Worm (Caenorhabditis elegans) whole organism, L4 larva: Measurements from ENCODE around the gene fubl-3.
A peak's percentile ranks its signal among the peaks of the same experiment; 100 is the strongest.

Source experiments
- D1046.2 ChIP-seq: fragments of 200-800 bp; sonication (Bioruptor generic); IDR thresholded peaks from 2 replicates; pipeline ENCODE4 v1.3.6; 2022; ENCODE audit warnings: missing genetic modification characterization, missing compliant biosample characterization
- F26F4.8 ChIP-seq: fragments of 200-800 bp; sonication (Bioruptor generic); conservative IDR thresholded peaks from 2 replicates; pipeline ENCODE4 v1.3.6; 2022; ENCODE audit warnings: missing genetic modification characterization, missing compliant biosample characterization
- R02D3.7 ChIP-seq: fragments of 150-350 bp; sonication (generic microtip); optimal IDR thresholded peaks from 3 replicates; lab custom pipeline; 2014; ENCODE audit warnings: missing biosample characterization, missing genetic modification characterization
- Y105C5A.15 ChIP-seq: fragments of 200-800 bp; sonication (Bioruptor generic); IDR thresholded peaks from 2 replicates; pipeline ENCODE4 v1.3.6; 2022; ENCODE audit warnings: missing genetic modification characterization, missing compliant biosample characterization
- Y48G9A.11 ChIP-seq: fragments of 200-800 bp; sonication (Bioruptor generic); IDR thresholded peaks from 2 replicates; pipeline ENCODE4 v1.3.6; 2022; ENCODE audit warnings: missing genetic modification reagents, missing genetic modification characterization, missing compliant biosample characterization
- Y5F2A.4 ChIP-seq: fragments of 200-800 bp; sonication (Bioruptor generic); optimal IDR thresholded peaks from 2 replicates; lab custom pipeline; 2018; ENCODE audit warnings: mild to moderate bottlenecking, missing genetic modification characterization, missing compliant biosample characterization
- Y75B8A.6 ChIP-seq: fragments of 200-800 bp; sonication (Bioruptor generic); IDR thresholded peaks from 2 replicates; pipeline ENCODE4 v1.3.6; 2022; ENCODE audit warnings: missing genetic modification reagents, missing genetic modification characterization, missing compliant biosample characterization
- ZK337.2 ChIP-seq: fragments of 200-800 bp; sonication (Bioruptor generic); IDR thresholded peaks from 2 replicates; pipeline ENCODE4 v1.3.6; 2022; ENCODE audit warnings: missing genetic modification reagents, missing genetic modification characterization, missing compliant biosample characterization
- ama-1 ChIP-seq: fragments of 150-350 bp; optimal IDR thresholded peaks from 2 replicates; lab custom pipeline; 2014; ENCODE audit warnings: inconsistent platforms, mixed read lengths
- attf-4 ChIP-seq: sonication (generic microtip); optimal IDR thresholded peaks from 3 replicates; lab custom pipeline; 2017; ENCODE audit warnings: missing biosample characterization, missing genetic modification characterization
- ceh-20 ChIP-seq: fragments of 200-800 bp; sonication (Bioruptor generic); IDR thresholded peaks from 2 replicates; pipeline ENCODE4 v1.3.6; 2022; ENCODE audit warnings: missing genetic modification reagents, missing genetic modification characterization, missing compliant biosample characterization
- ceh-28 ChIP-seq: fragments of 150-350 bp; optimal IDR thresholded peaks from 2 replicates; lab custom pipeline; 2014; ENCODE audit warnings: missing biosample characterization, missing genetic modification reagents, missing genetic modification characterization
- ceh-32 ChIP-seq: sonication (generic microtip); optimal IDR thresholded peaks from 2 replicates; lab custom pipeline; 2016; ENCODE audit warnings: mild to moderate bottlenecking, missing genetic modification characterization, missing compliant biosample characterization; ENCODE audit not compliant: poor library complexity
- ceh-62 ChIP-seq: sonication (generic microtip); optimal IDR thresholded peaks from 2 replicates; lab custom pipeline; 2017; ENCODE audit warnings: missing biosample characterization, missing genetic modification characterization
- daf-16 ChIP-seq, 3 experiments: sonication (generic microtip); optimal IDR thresholded peaks; 2 replicates each; lab custom pipeline; 2016 to 2017; ENCODE audit warnings: missing genetic modification characterization in 3 of 3, missing genetic modification reagents in 3 of 3, mild to moderate bottlenecking in 2 of 3, missing compliant biosample characterization in 2 of 3, missing biosample characterization in 1 of 3, moderate library complexity in 1 of 3
- daf-8 ChIP-seq: fragments of 200-800 bp; sonication (Bioruptor generic); IDR thresholded peaks from 2 replicates; pipeline ENCODE4 v1.3.6; 2022; ENCODE audit warnings: missing genetic modification characterization, missing compliant biosample characterization
- dmd-6 ChIP-seq: fragments of 200-800 bp; sonication (Bioruptor generic); IDR thresholded peaks from 2 replicates; pipeline ENCODE4 v1.3.6; 2022; ENCODE audit warnings: missing genetic modification reagents, missing genetic modification characterization, missing compliant biosample characterization
- dpl-1 ChIP-seq: fragments of 150-350 bp; optimal IDR thresholded peaks from 2 replicates; lab custom pipeline; 2014; ENCODE audit warnings: missing biosample characterization, missing genetic modification reagents, missing genetic modification characterization
- dve-1 ChIP-seq: sonication (generic microtip); optimal IDR thresholded peaks from 2 replicates; lab custom pipeline; 2017; ENCODE audit warnings: antibody characterized with exemption, mild to moderate bottlenecking, missing genetic modification characterization, missing compliant biosample characterization; ENCODE audit not compliant: insufficient read depth
- egl-43 ChIP-seq: fragments of 200-800 bp; sonication (Bioruptor generic); IDR thresholded peaks from 2 replicates; pipeline ENCODE4 v1.3.6; 2022; ENCODE audit warnings: missing genetic modification reagents, missing genetic modification characterization, missing compliant biosample characterization
- fkh-10 ChIP-seq: fragments of 150-350 bp; optimal IDR thresholded peaks from 2 replicates; lab custom pipeline; 2014; ENCODE audit warnings: missing biosample characterization, missing genetic modification reagents, missing genetic modification characterization
- hlh-11 ChIP-seq: fragments of 200-800 bp; sonication (Bioruptor generic); optimal IDR thresholded peaks from 2 replicates; lab custom pipeline; 2018; ENCODE audit warnings: mild to moderate bottlenecking, missing genetic modification characterization, missing compliant biosample characterization
- hlh-30 ChIP-seq: sonication (generic microtip); optimal IDR thresholded peaks from 2 replicates; lab custom pipeline; 2017; ENCODE audit warnings: antibody characterized with exemption, mild to moderate bottlenecking, missing genetic modification characterization, missing compliant biosample characterization; ENCODE audit not compliant: insufficient read depth
- lim-7 ChIP-seq: fragments of 200-800 bp; sonication (Bioruptor generic); IDR thresholded peaks from 2 replicates; pipeline ENCODE4 v1.3.6; 2022; ENCODE audit warnings: missing genetic modification characterization, missing compliant biosample characterization
- lin-13 ChIP-seq: fragments of 150-350 bp; optimal IDR thresholded peaks from 2 replicates; lab custom pipeline; 2014; ENCODE audit warnings: missing biosample characterization, missing genetic modification reagents, missing genetic modification characterization
- lin-38 ChIP-seq: fragments of 200-800 bp; sonication (Bioruptor generic); IDR thresholded peaks from 2 replicates; pipeline ENCODE4 v1.3.6; 2022; ENCODE audit warnings: missing genetic modification reagents, missing genetic modification characterization, missing compliant biosample characterization
- lin-39 ChIP-seq: fragments of 150-350 bp; optimal IDR thresholded peaks from 2 replicates; lab custom pipeline; 2014; ENCODE audit warnings: missing biosample characterization, missing genetic modification reagents, missing genetic modification characterization
- lir-3 ChIP-seq: sonication (generic microtip); optimal IDR thresholded peaks from 2 replicates; lab custom pipeline; 2016; ENCODE audit warnings: mild to moderate bottlenecking, missing genetic modification characterization, missing compliant biosample characterization
- mdt-29 ChIP-seq: fragments of 200-800 bp; sonication (Bioruptor generic); IDR thresholded peaks from 2 replicates; pipeline ENCODE4 v1.3.6; 2022; ENCODE audit warnings: missing genetic modification reagents, missing genetic modification characterization, missing compliant biosample characterization
- mes-2 ChIP-seq: sonication (generic microtip); optimal IDR thresholded peaks from 2 replicates; lab custom pipeline; 2016; ENCODE audit warnings: missing genotype, mild to moderate bottlenecking, missing genetic modification characterization, missing compliant biosample characterization; ENCODE audit not compliant: poor library complexity, severe bottlenecking
- nhr-10 ChIP-seq: fragments of 150-350 bp; optimal IDR thresholded peaks from 2 replicates; lab custom pipeline; 2014; ENCODE audit warnings: missing biosample characterization, missing genetic modification characterization
- nhr-111 ChIP-seq: fragments of 200-800 bp; sonication (Bioruptor generic); optimal IDR thresholded peaks from 2 replicates; lab custom pipeline; 2018; ENCODE audit warnings: mild to moderate bottlenecking, missing genetic modification characterization, missing compliant biosample characterization
- nhr-42 ChIP-seq: fragments of 200-800 bp; sonication (Bioruptor generic); IDR thresholded peaks from 2 replicates; pipeline ENCODE4 v1.3.6; 2022; ENCODE audit warnings: missing genetic modification characterization, missing compliant biosample characterization
- nhr-76 ChIP-seq: fragments of 150-350 bp; optimal IDR thresholded peaks from 2 replicates; lab custom pipeline; 2014; ENCODE audit warnings: missing biosample characterization, missing genetic modification characterization
- pha-4 ChIP-seq, 2 experiments: fragments of 150-350 bp in 1 of 2; fragments of 200-800 bp in 1 of 2; sonication (Bioruptor generic) in 1 of 2; IDR thresholded peaks in 1 of 2; optimal IDR thresholded peaks in 1 of 2; 2 replicates each; pipeline versions ENCODE4 v1.3.6 to Lab custom; 2014 to 2022; ENCODE audit warnings: missing genetic modification characterization in 2 of 2, missing genetic modification reagents in 2 of 2, missing biosample characterization in 1 of 2, missing compliant biosample characterization in 1 of 2
- pqm-1 ChIP-seq: sonication (generic microtip); optimal IDR thresholded peaks from 2 replicates; lab custom pipeline; 2017; ENCODE audit warnings: missing biosample characterization, missing genetic modification characterization
- saeg-2 ChIP-seq: fragments of 200-800 bp; sonication (Bioruptor generic); IDR thresholded peaks from 2 replicates; pipeline ENCODE4 v1.3.6; 2022; ENCODE audit warnings: missing genetic modification reagents, missing genetic modification characterization, missing compliant biosample characterization
- set-16 ChIP-seq: fragments of 200-800 bp; sonication (Bioruptor generic); IDR thresholded peaks from 2 replicates; pipeline ENCODE4 v1.3.6; 2022; ENCODE audit warnings: missing genetic modification reagents, missing genetic modification characterization, missing compliant biosample characterization
- snpc-1.2 ChIP-seq: fragments of 200-800 bp; sonication (Bioruptor generic); IDR thresholded peaks from 2 replicates; pipeline ENCODE4 v1.3.6; 2022; ENCODE audit warnings: missing genetic modification reagents, missing genetic modification characterization, missing compliant biosample characterization
- snpc-4 ChIP-seq: fragments of 150-350 bp; optimal IDR thresholded peaks from 2 replicates; lab custom pipeline; 2014; ENCODE audit warnings: missing biosample characterization, missing genetic modification characterization
- spr-1 ChIP-seq: sonication (generic microtip); optimal IDR thresholded peaks from 2 replicates; lab custom pipeline; 2016; ENCODE audit warnings: mild to moderate bottlenecking, missing genetic modification characterization, missing compliant biosample characterization
- tag-97 ChIP-seq: fragments of 200-800 bp; sonication (Bioruptor generic); IDR thresholded peaks from 2 replicates; pipeline ENCODE4 v1.3.6; 2022; ENCODE audit warnings: missing genetic modification characterization, missing compliant biosample characterization
- tra-1 ChIP-seq: fragments of 200-800 bp; sonication (Bioruptor generic); IDR thresholded peaks from 2 replicates; pipeline ENCODE4 v1.3.6; 2022; ENCODE audit warnings: missing genetic modification reagents, missing genetic modification characterization, missing compliant biosample characterization
- unc-130 ChIP-seq: sonication (generic microtip); optimal IDR thresholded peaks from 2 replicates; lab custom pipeline; 2016; ENCODE audit warnings: missing genetic modification reagents, missing genetic modification characterization, missing compliant biosample characterization
- unc-39 ChIP-seq: sonication (generic microtip); optimal IDR thresholded peaks from 2 replicates; lab custom pipeline; 2017; ENCODE audit warnings: missing biosample characterization, missing genetic modification characterization
- vab-7 ChIP-seq: fragments of 200-800 bp; sonication (Bioruptor generic); IDR thresholded peaks from 2 replicates; pipeline ENCODE4 v1.3.6; 2022; ENCODE audit warnings: missing genetic modification reagents, missing genetic modification characterization, missing compliant biosample characterization
- ztf-11 ChIP-seq: fragments of 150-350 bp; optimal IDR thresholded peaks from 2 replicates; lab custom pipeline; 2014; ENCODE audit warnings: missing biosample characterization, missing genetic modification characterization
- ztf-7 ChIP-seq: fragments of 150-350 bp; optimal IDR thresholded peaks from 2 replicates; lab custom pipeline; 2014; ENCODE audit warnings: missing biosample characterization, missing genetic modification characterization

Gene fubl-3

ce11 chrX:17479694-17480574 lies 45.7 kb downstream of the fubl-3 start:
- TF ChIP-seq tra-1 (GFP tag; lab: Robert Waterston, UW), result peak; percentile 79; the same call in 1 of the 2 replicates
- TF ChIP-seq snpc-4 (tag; lab: Kevin White, UChicago), result no peak
- peak; percentile 86 for TF ChIP-seq spr-1 (tag; lab: Kevin White, UChicago)
- no peak for TF ChIP-seq ztf-11
- no peak for TF ChIP-seq nhr-42
- peak; percentile 66 for TF ChIP-seq ceh-28
- TF ChIP-seq snpc-1.2 (GFP tag; lab: Robert Waterston, UW), result no peak; the same call in 1 of the 2 replicates
- TF ChIP-seq unc-130 (GFP tag; lab: Kevin White, UChicago), result no peak
- TF ChIP-seq hlh-11 (tag; lab: Kevin White, UChicago), result peak; percentile 99
- peak; percentile 95 for TF ChIP-seq set-16
- no peak for TF ChIP-seq nhr-111 (GFP tag; lab: Kevin White, UChicago)
- peak; percentile 83 for TF ChIP-seq dve-1
- no peak for TF ChIP-seq F26F4.8
- 0 out of 2 replicates have a peak, but pooled peaks have one; percentile 16 for TF ChIP-seq Y105C5A.15 (GFP tag; lab: Robert Waterston, UW)
- TF ChIP-seq daf-16 (GFP tag; optimal IDR thresholded peaks at IDR 0.05; lab: Kevin White, UChicago), result peak; percentile 54 to 93
- peak; percentile 78 for TF ChIP-seq daf-16 (tag; optimal IDR thresholded peaks at IDR 0.05; lab: Kevin White, UChicago)
- TF ChIP-seq saeg-2, result peak; percentile 52; the same call in 1 of the 2 replicates
- peak; percentile 60; the same call in 1 of the 2 replicates for TF ChIP-seq pha-4 (GFP tag; IDR thresholded peaks at IDR 0.05; lab: Robert Waterston, UW)
- TF ChIP-seq pha-4 (tag; optimal IDR thresholded peaks at IDR 0.05; lab: Kevin White, UChicago), result peak; percentile 80
- no peak for TF ChIP-seq Y5F2A.4 (GFP tag; lab: Kevin White, UChicago)
- peak; percentile 58 for TF ChIP-seq ztf-7
- peak; percentile 44 for TF ChIP-seq mes-2 (tag; lab: Kevin White, UChicago)
- TF ChIP-seq lin-39, result no peak
- TF ChIP-seq ceh-20 (GFP tag; lab: Robert Waterston, UW), result peak; percentile 79
- peak; percentile 94 for TF ChIP-seq hlh-30 (tag; lab: Kevin White, UChicago)
- no peak for TF ChIP-seq ceh-62
- 0 out of 2 replicates have a peak, but pooled peaks have one; percentile 59 for TF ChIP-seq D1046.2
- TF ChIP-seq ama-1 (lab: Kevin White, UChicago), result peak; percentile 58
- TF ChIP-seq mdt-29 (GFP tag; lab: Robert Waterston, UW), result peak; percentile 82
- no peak for TF ChIP-seq lin-13 (GFP tag; lab: Kevin White, UChicago)
- TF ChIP-seq dpl-1 (GFP tag; lab: Kevin White, UChicago), result peak; percentile 44
- TF ChIP-seq nhr-10 (tag; lab: Kevin White, UChicago), result peak; percentile 27
- peak; percentile 92 for TF ChIP-seq egl-43 (GFP tag; lab: Robert Waterston, UW)
- TF ChIP-seq ZK337.2, result no peak; the same call in 1 of the 2 replicates
- peak; percentile 5 for TF ChIP-seq attf-4 (tag; lab: Kevin White, UChicago)
- TF ChIP-seq vab-7 (GFP tag; lab: Robert Waterston, UW), result peak; percentile 52; the same call in 1 of the 2 replicates
- TF ChIP-seq daf-8, result no peak
- no peak for TF ChIP-seq R02D3.7
- peak; percentile 41 for TF ChIP-seq lin-38 (GFP tag; lab: Robert Waterston, UW)
- TF ChIP-seq lir-3 (tag; lab: Kevin White, UChicago), result no peak
- no peak for TF ChIP-seq tag-97 (GFP tag; lab: Robert Waterston, UW)
- no peak for TF ChIP-seq unc-39 (tag; lab: Kevin White, UChicago)
- TF ChIP-seq pqm-1 (tag; lab: Kevin White, UChicago), result peak; percentile 4
- no peak for TF ChIP-seq nhr-76 (tag; lab: Kevin White, UChicago)
- no peak for TF ChIP-seq Y75B8A.6
- no peak for TF ChIP-seq Y48G9A.11 (GFP tag; lab: Robert Waterston, UW)
- peak; percentile 81 for TF ChIP-seq ceh-32 (tag; lab: Kevin White, UChicago)
- TF ChIP-seq lim-7, result no peak; the same call in 1 of the 2 replicates
- peak; percentile 90 for TF ChIP-seq dmd-6 (GFP tag; lab: Robert Waterston, UW)
- peak; percentile 73 for TF ChIP-seq fkh-10 (GFP tag; lab: Kevin White, UChicago)
